Fruit fly (Drosophila melanogaster) whole organism, adult: ENCODE results near the gene CG32706.

Experiments
- CG12768 ChIP-seq: fragments of 200-800 bp; sonication (Bioruptor generic); optimal IDR thresholded peaks from 2 replicates; lab custom pipeline; 2017; ENCODE audit warnings: missing biosample characterization, missing genetic modification characterization, mild to moderate bottlenecking, moderate library complexity, missing genetic modification reagents
- CG5204 ChIP-seq: fragments of 200-800 bp; sonication (Bioruptor generic); optimal IDR thresholded peaks from 2 replicates; lab custom pipeline; 2016; ENCODE audit warnings: missing biosample characterization, missing genetic modification characterization
- Clk ChIP-seq: fragments of 200-800 bp; sonication (Bioruptor generic); optimal IDR thresholded peaks from 2 replicates; lab custom pipeline; 2017; ENCODE audit warnings: missing biosample characterization, missing genetic modification characterization
- Hr96 ChIP-seq: fragments of 200-800 bp; sonication (Bioruptor generic); optimal IDR thresholded peaks from 2 replicates; lab custom pipeline; 2016; ENCODE audit warnings: missing biosample characterization, missing genetic modification characterization
- kay ChIP-seq: fragments of 200-800 bp; sonication (Bioruptor generic); peaks from one replicate; lab custom pipeline; 2016; ENCODE audit warnings: missing biosample characterization, missing genetic modification characterization, borderline replicate concordance
- ovo ChIP-seq: fragments of 200-800 bp; sonication (Bioruptor generic); optimal IDR thresholded peaks from 2 replicates; lab custom pipeline; 2016; ENCODE audit warnings: missing biosample characterization, missing genetic modification characterization
- pad ChIP-seq: fragments of 200-800 bp; sonication (Bioruptor generic); optimal IDR thresholded peaks from 3 replicates; lab custom pipeline; 2017; ENCODE audit warnings: missing biosample characterization, missing genetic modification characterization, mild to moderate bottlenecking, moderate library complexity, missing genetic modification reagents
- tj ChIP-seq: fragments of 200-800 bp; sonication (Bioruptor generic); optimal IDR thresholded peaks from 3 replicates; lab custom pipeline; 2017; ENCODE audit warnings: missing biosample characterization, mild to moderate bottlenecking, missing genetic modification characterization, moderate library complexity

DNA sequence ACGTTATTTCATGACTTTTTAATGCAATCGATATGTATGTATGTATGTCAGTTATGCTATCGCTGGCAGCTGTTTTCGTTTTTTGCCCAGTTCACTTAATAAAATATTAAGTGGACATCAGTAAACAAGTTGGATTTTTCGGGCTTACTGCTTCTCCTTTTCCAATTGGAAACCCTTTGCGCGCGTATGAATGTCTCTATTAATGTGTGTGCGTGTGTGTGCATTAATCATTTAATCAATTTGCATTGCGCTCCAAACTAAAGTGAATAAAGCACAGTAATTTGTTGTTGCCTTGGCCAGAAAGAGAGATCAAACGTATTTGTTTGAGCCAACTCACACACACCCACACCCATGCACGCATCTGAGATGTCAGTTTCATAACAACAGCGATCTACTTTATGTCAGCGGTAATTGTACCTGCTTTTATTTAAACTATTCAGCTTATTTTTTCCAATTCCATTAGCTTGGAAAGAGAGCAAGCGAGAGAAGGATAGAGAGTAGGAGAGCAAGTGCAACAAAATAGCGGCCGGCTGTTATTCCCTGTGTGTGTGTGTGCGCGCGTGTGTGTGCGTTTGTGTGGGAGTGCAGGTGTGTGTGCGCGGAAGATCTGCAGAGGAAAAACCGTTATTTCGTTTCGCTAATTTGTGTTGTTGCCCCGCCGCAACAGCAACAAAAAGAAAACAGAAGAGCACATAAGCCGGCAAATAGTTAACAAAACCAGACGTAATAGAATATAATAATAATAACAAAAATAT is 23.4 kb downstream of the CG32706 start:
- TF ChIP-seq pad (GFP tag; lab: Kevin White, UChicago): no peak
- TF ChIP-seq ovo (GFP tag; lab: Kevin White, UChicago): peak; percentile 72
- TF ChIP-seq CG5204 (GFP tag; lab: Kevin White, UChicago): no peak
- TF ChIP-seq kay (GFP tag; lab: Kevin White, UChicago): no peak
- TF ChIP-seq Clk (GFP tag; lab: Kevin White, UChicago): no peak
- TF ChIP-seq CG12768 (GFP tag; lab: Kevin White, UChicago): no peak
- TF ChIP-seq Hr96 (GFP tag; lab: Kevin White, UChicago): no peak
- TF ChIP-seq tj: peak; percentile 81
